Fruit fly (Drosophila melanogaster) whole organism, prepupa: ENCODE data around the gene CG17734.

Experiments used
- Blimp-1 ChIP-seq: fragments of 200-800 bp; sonication (Bioruptor generic); optimal IDR thresholded peaks from 3 replicates; lab custom pipeline; 2017; ENCODE audit warnings: missing biosample characterization, missing genetic modification characterization, mild to moderate bottlenecking, moderate library complexity, missing genetic modification reagents
- CG11902 ChIP-seq: fragments of 200-800 bp; sonication (Bioruptor generic); optimal IDR thresholded peaks from 3 replicates; lab custom pipeline; 2016; ENCODE audit warnings: missing biosample characterization, missing genetic modification characterization
- CG16779 ChIP-seq: fragments of 200-800 bp; sonication (Bioruptor generic); optimal IDR thresholded peaks from 3 replicates; lab custom pipeline; 2017; ENCODE audit warnings: missing biosample characterization, mild to moderate bottlenecking, missing genetic modification characterization
- CG3032 ChIP-seq: fragments of 200-800 bp; optimal IDR thresholded peaks from 2 replicates; lab custom pipeline; 2019; ENCODE audit warnings: missing biosample characterization, mild to moderate bottlenecking, missing genetic modification characterization, moderate library complexity
- CG3919 ChIP-seq: fragments of 200-800 bp; sonication (Bioruptor generic); optimal IDR thresholded peaks from 3 replicates; lab custom pipeline; 2016; ENCODE audit warnings: missing biosample characterization, missing genetic modification characterization
- CG6808 ChIP-seq: fragments of 200-800 bp; sonication (Bioruptor generic); optimal IDR thresholded peaks from 3 replicates; lab custom pipeline; 2017; ENCODE audit warnings: missing biosample characterization, missing genetic modification characterization, mild to moderate bottlenecking, moderate library complexity, missing genetic modification reagents
- CG8119 ChIP-seq: fragments of 200-800 bp; sonication (Bioruptor generic); IDR thresholded peaks from 3 replicates; pipeline ENCODE4 v1.3.6; 2022; ENCODE audit warnings: missing biosample characterization, missing genetic modification characterization
- Eip75B ChIP-seq: fragments of 200-800 bp; sonication (Bioruptor generic); optimal IDR thresholded peaks from 3 replicates; lab custom pipeline; 2016; ENCODE audit warnings: missing biosample characterization, missing genetic modification characterization
- Ets21C ChIP-seq: fragments of 200-800 bp; sonication (Bioruptor generic); optimal IDR thresholded peaks from 3 replicates; lab custom pipeline; 2016; ENCODE audit warnings: missing biosample characterization, missing genetic modification characterization
- Smox ChIP-seq: fragments of 200-800 bp; sonication (Bioruptor generic); optimal IDR thresholded peaks from 3 replicates; lab custom pipeline; 2016; ENCODE audit warnings: missing biosample characterization, missing genetic modification characterization
- Sox102F ChIP-seq: fragments of 200-800 bp; sonication (Bioruptor generic); optimal IDR thresholded peaks from 2 replicates; lab custom pipeline; 2016; ENCODE audit warnings: missing biosample characterization, mild to moderate bottlenecking, missing genetic modification characterization
- dsx ChIP-seq: fragments of 200-800 bp; optimal IDR thresholded peaks from 3 replicates; lab custom pipeline; 2019; ENCODE audit warnings: missing biosample characterization, mild to moderate bottlenecking, missing genetic modification characterization, moderate library complexity; ENCODE audit not compliant: poor library complexity, severe bottlenecking
- topi ChIP-seq: fragments of 200-800 bp; sonication (Bioruptor generic); optimal IDR thresholded peaks from 3 replicates; lab custom pipeline; 2016; ENCODE audit warnings: missing biosample characterization, missing genetic modification characterization

DNA sequence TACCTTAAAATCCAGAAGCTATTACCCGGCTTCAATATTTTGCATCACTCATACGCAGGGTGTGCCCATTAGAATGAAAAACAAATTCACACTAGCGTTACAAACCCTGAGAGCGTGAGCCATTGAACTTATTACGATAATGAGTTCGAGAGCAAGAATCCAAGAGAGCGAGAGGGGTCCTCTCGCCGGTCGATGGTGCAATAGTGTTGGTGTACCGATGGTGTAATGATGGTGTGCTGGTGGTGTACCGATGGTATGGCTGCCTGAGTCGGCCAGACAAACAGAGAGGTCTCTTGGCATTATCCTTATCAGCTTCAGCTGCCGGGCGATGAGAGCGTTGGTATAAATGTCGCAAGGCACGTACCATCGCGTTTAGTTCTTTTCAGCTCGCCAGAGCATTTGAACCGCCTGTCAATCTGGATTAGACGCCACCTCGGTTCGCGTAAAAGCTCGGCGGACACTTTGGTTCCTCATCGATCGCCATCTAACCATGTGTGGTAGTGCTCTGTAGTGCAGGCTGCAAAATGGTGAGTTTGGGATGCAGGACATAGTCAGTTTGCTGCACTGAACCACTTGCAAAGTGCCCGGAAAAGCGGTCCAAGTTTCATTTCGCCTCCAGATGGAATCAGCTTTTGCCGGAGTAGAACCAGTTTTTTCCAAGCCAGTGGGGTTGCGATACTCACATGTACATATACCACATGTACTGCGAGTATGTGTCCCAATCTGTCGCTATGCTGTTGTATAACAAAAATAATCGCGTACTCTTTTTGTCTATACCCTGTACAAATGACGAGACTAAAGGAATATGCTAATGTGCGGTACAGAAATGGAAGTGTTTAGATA, 43.5 kb downstream of the CG17734 start:
- TF ChIP-seq Blimp-1 (GFP tag; lab: Kevin White, UChicago) (no peak), CG16779 (tag; lab: Kevin White, UChicago) (no peak), CG3032 (tag; lab: Kevin White, UChicago) (no peak), topi (GFP tag; lab: Kevin White, UChicago) (no peak), CG11902 (GFP tag; lab: Kevin White, UChicago) (no peak), Ets21C (no peak), Eip75B (GFP tag; lab: Kevin White, UChicago) (no peak), dsx (GFP tag; lab: Kevin White, UChicago) (no peak), Smox (GFP tag; lab: Kevin White, UChicago) (no peak), CG3919 (no peak), Sox102F (GFP tag; lab: Kevin White, UChicago) (no peak), CG8119 (GFP tag; lab: Robert Waterston, UW) (no peak; the same call in 2 of the 3 replicates), CG6808 (GFP tag; lab: Kevin White, UChicago) (no peak)
